Worm (Caenorhabditis elegans): Measurements from ENCODE around the gene fbxb-72.

- TF ChIP-seq nhr-11 (tag; optimal IDR thresholded peaks at IDR 0.05) (no peak), tbx-2 (tag; optimal IDR thresholded peaks at IDR 0.05) (no peak), ceh-14 (tag; optimal IDR thresholded peaks at IDR 0.05) (no peak), ceh-34 (tag; optimal IDR thresholded peaks at IDR 0.05) (no peak), ets-4 (tag; optimal IDR thresholded peaks at IDR 0.05) (no peak), sox-2 (GFP tag; IDR thresholded peaks at IDR 0.05) (no peak), ceh-45 (GFP tag; IDR thresholded peaks at IDR 0.05) (no peak)
Observed at ce11 chrV:719731-720130, 4.0 kb downstream of the fbxb-72 start, which contains the start of gene srbc-40.

Measured in whole organism, late embryonic.